Worm (Caenorhabditis elegans) whole organism, late embryonic: ENCODE results near the gene K10G4.5.

ENCODE experiments used
- ttx-3 ChIP-seq: sonication (generic microtip); optimal IDR thresholded peaks from 2 replicates; lab custom pipeline; 2016; ENCODE audit warnings: missing genetic modification reagents, missing genetic modification characterization, missing compliant biosample characterization
- unc-86 ChIP-seq: sonication (generic microtip); optimal IDR thresholded peaks from 2 replicates; lab custom pipeline; 2016; ENCODE audit warnings: missing genetic modification characterization, missing compliant biosample characterization

The K10G4.5 gene

DNA sequence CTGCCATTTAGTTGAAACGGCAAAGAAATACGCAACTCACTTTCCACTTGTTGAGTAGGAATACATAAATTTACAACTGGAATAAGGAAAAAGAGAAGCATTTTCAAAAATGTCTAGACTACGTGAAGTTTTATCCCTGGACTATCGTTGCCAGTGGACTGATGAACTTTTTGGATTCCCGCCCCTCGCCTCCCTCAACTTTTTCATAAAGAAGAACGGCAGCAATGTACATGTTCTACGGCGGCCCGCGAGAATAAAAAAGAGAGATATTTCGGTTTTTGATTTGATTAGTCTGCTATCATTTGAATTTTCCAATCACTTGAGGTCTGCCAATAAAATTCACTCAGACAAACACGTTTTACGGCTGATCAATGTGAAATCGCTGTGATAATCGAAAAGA is 52.4 kb downstream of the K10G4.5 start, which contains the start of gene clec-243:
Gene clec-243, minus strand, starts transcription at position 101 of the 400 bp plus-strand sequence.
- no peak for TF ChIP-seq ttx-3 (tag; lab: Kevin White, UChicago)
- no peak for TF ChIP-seq unc-86 (tag; lab: Kevin White, UChicago)
